Worm (Caenorhabditis elegans) whole organism, late embryonic: ENCODE measurements around the gene cft-1.

Experiments
- C08G9.2 ChIP-seq: sonication (generic microtip); optimal IDR thresholded peaks from 2 replicates; lab custom pipeline; 2016; ENCODE audit warnings: mild to moderate bottlenecking, missing genetic modification characterization, moderate library complexity, missing compliant biosample characterization
- C38D4.7 ChIP-seq: fragments of 200-800 bp; sonication (Bioruptor generic); optimal IDR thresholded peaks from 2 replicates; lab custom pipeline; 2018; ENCODE audit warnings: mild to moderate bottlenecking, missing genetic modification characterization, moderate library complexity, missing compliant biosample characterization
- Y22D7AL.16 ChIP-seq: sonication (generic microtip); optimal IDR thresholded peaks from 2 replicates; lab custom pipeline; 2016; ENCODE audit warnings: missing genetic modification characterization, missing compliant biosample characterization
- ahr-1 ChIP-seq: sonication (generic microtip); optimal IDR thresholded peaks from 2 replicates; lab custom pipeline; 2016; ENCODE audit warnings: missing genetic modification characterization, missing compliant biosample characterization
- ceh-18 ChIP-seq: sonication (generic microtip); optimal IDR thresholded peaks from 2 replicates; lab custom pipeline; 2016; ENCODE audit warnings: missing genetic modification characterization, missing compliant biosample characterization
- ceh-19 ChIP-seq: fragments of 200-800 bp; sonication (Bioruptor generic); optimal IDR thresholded peaks from 2 replicates; lab custom pipeline; 2018; ENCODE audit warnings: mild to moderate bottlenecking, missing genetic modification characterization, missing compliant biosample characterization
- ceh-2 ChIP-seq: sonication (generic microtip); optimal IDR thresholded peaks from 2 replicates; lab custom pipeline; 2016; ENCODE audit warnings: missing genotype, missing genetic modification characterization, missing compliant biosample characterization
- ceh-22 ChIP-seq: sonication (generic microtip); optimal IDR thresholded peaks from 2 replicates; lab custom pipeline; 2017; ENCODE audit warnings: missing biosample characterization, missing genetic modification characterization
- ceh-24 ChIP-seq: sonication (generic microtip); optimal IDR thresholded peaks from 2 replicates; lab custom pipeline; 2016; ENCODE audit warnings: mild to moderate bottlenecking, missing genetic modification characterization, missing compliant biosample characterization
- ceh-34 ChIP-seq: sonication (generic microtip); optimal IDR thresholded peaks from 2 replicates; lab custom pipeline; 2016; ENCODE audit warnings: mild to moderate bottlenecking, missing genetic modification characterization, missing compliant biosample characterization
- ceh-45 ChIP-seq: fragments of 200-800 bp; sonication (Bioruptor generic); IDR thresholded peaks from 2 replicates; pipeline ENCODE4 v1.3.6; 2022; ENCODE audit warnings: missing genetic modification reagents, missing genetic modification characterization, missing compliant biosample characterization
- ceh-48 ChIP-seq: sonication (generic microtip); optimal IDR thresholded peaks from 2 replicates; lab custom pipeline; 2016; ENCODE audit warnings: missing genetic modification characterization, inconsistent platforms, missing compliant biosample characterization
- che-1 ChIP-seq: sonication (generic microtip); optimal IDR thresholded peaks from 2 replicates; lab custom pipeline; 2016; ENCODE audit warnings: mild to moderate bottlenecking, missing genetic modification characterization, missing compliant biosample characterization
- dmd-4 ChIP-seq: sonication (generic microtip); optimal IDR thresholded peaks from 2 replicates; lab custom pipeline; 2016; ENCODE audit warnings: borderline replicate concordance, missing genetic modification characterization, missing compliant biosample characterization
- dve-1 ChIP-seq: sonication (generic microtip); optimal IDR thresholded peaks from 2 replicates; lab custom pipeline; 2017; ENCODE audit warnings: antibody characterized with exemption, mild to moderate bottlenecking, missing genetic modification characterization, missing compliant biosample characterization
- elt-2 ChIP-seq: sonication (generic microtip); optimal IDR thresholded peaks from 2 replicates; lab custom pipeline; 2016; ENCODE audit warnings: missing genetic modification reagents, missing genetic modification characterization, missing compliant biosample characterization
- elt-4 ChIP-seq: sonication (generic microtip); optimal IDR thresholded peaks from 2 replicates; lab custom pipeline; 2016; ENCODE audit warnings: missing genetic modification characterization, missing compliant biosample characterization
- fax-1 ChIP-seq: sonication (generic microtip); optimal IDR thresholded peaks from 2 replicates; lab custom pipeline; 2016; ENCODE audit warnings: missing genotype, missing genetic modification characterization, missing compliant biosample characterization
- fkh-10 ChIP-seq: fragments of 150-350 bp; optimal IDR thresholded peaks from 2 replicates; lab custom pipeline; 2014; ENCODE audit warnings: missing biosample characterization, missing genetic modification reagents, missing genetic modification characterization
- fkh-6 ChIP-seq: sonication (generic microtip); optimal IDR thresholded peaks from 2 replicates; lab custom pipeline; 2016; ENCODE audit warnings: missing genetic modification characterization, missing compliant biosample characterization
- gmeb-2 ChIP-seq: sonication (generic microtip); optimal IDR thresholded peaks from 2 replicates; lab custom pipeline; 2016; ENCODE audit warnings: missing genetic modification characterization, inconsistent platforms, missing compliant biosample characterization
- hlh-15 ChIP-seq: sonication (generic microtip); optimal IDR thresholded peaks from 2 replicates; lab custom pipeline; 2016; ENCODE audit warnings: missing genetic modification characterization, missing compliant biosample characterization
- hlh-6 ChIP-seq: sonication (generic microtip); optimal IDR thresholded peaks from 2 replicates; lab custom pipeline; 2016; ENCODE audit warnings: missing genotype, missing genetic modification characterization, missing compliant biosample characterization
- hlh-8 ChIP-seq: sonication (generic microtip); optimal IDR thresholded peaks from 2 replicates; lab custom pipeline; 2016; ENCODE audit warnings: missing genotype, missing genetic modification characterization, missing compliant biosample characterization
- lin-11 ChIP-seq: fragments of 200-800 bp; sonication (Bioruptor generic); optimal IDR thresholded peaks from 2 replicates; lab custom pipeline; 2018; ENCODE audit warnings: mild to moderate bottlenecking, missing genetic modification characterization, missing compliant biosample characterization
- madf-2 ChIP-seq: sonication (generic microtip); optimal IDR thresholded peaks from 2 replicates; lab custom pipeline; 2017; ENCODE audit warnings: missing genetic modification characterization, missing compliant biosample characterization
- nhr-232 ChIP-seq: sonication (generic microtip); optimal IDR thresholded peaks from 2 replicates; lab custom pipeline; 2016; ENCODE audit warnings: missing genetic modification characterization, missing compliant biosample characterization
- odd-2 ChIP-seq: sonication (generic microtip); optimal IDR thresholded peaks from 2 replicates; lab custom pipeline; 2017; ENCODE audit warnings: antibody characterized with exemption, mild to moderate bottlenecking, missing genetic modification characterization, missing compliant biosample characterization
- pax-1 ChIP-seq: fragments of 150-350 bp; optimal IDR thresholded peaks from 2 replicates; lab custom pipeline; 2014; ENCODE audit warnings: missing biosample characterization, missing genetic modification characterization
- pha-2 ChIP-seq: sonication (generic microtip); optimal IDR thresholded peaks from 2 replicates; lab custom pipeline; 2017; ENCODE audit warnings: mild to moderate bottlenecking, missing genetic modification characterization, missing compliant biosample characterization
- pha-4 ChIP-seq: fragments of 150-350 bp; optimal IDR thresholded peaks from 2 replicates; lab custom pipeline; 2018; ENCODE audit warnings: missing biosample characterization, missing genetic modification reagents, missing genetic modification characterization
- pqm-1 ChIP-seq: sonication (generic microtip); optimal IDR thresholded peaks from 2 replicates; lab custom pipeline; 2016; ENCODE audit warnings: missing genetic modification characterization, missing compliant biosample characterization
- rnt-1 ChIP-seq: sonication (generic microtip); optimal IDR thresholded peaks from 2 replicates; lab custom pipeline; 2016; ENCODE audit warnings: missing genetic modification characterization, missing compliant biosample characterization
- sdc-2 ChIP-seq: sonication (generic microtip); optimal IDR thresholded peaks from 2 replicates; lab custom pipeline; 2016; ENCODE audit warnings: missing genotype, missing genetic modification characterization, missing compliant biosample characterization
- sox-2 ChIP-seq: fragments of 200-800 bp; sonication (Bioruptor generic); IDR thresholded peaks from 2 replicates; pipeline ENCODE4 v1.3.6; 2022; ENCODE audit warnings: missing genetic modification reagents, missing genetic modification characterization, missing compliant biosample characterization
- tbx-7 ChIP-seq: sonication (generic microtip); optimal IDR thresholded peaks from 2 replicates; lab custom pipeline; 2016; ENCODE audit warnings: missing genotype, missing genetic modification characterization, missing compliant biosample characterization
- ttx-3 ChIP-seq: sonication (generic microtip); optimal IDR thresholded peaks from 2 replicates; lab custom pipeline; 2016; ENCODE audit warnings: missing genetic modification reagents, missing genetic modification characterization, missing compliant biosample characterization
- unc-55 ChIP-seq: sonication (generic microtip); optimal IDR thresholded peaks from 2 replicates; lab custom pipeline; 2017; ENCODE audit warnings: missing biosample characterization, missing genetic modification reagents, missing genetic modification characterization
- zip-5 ChIP-seq: sonication (generic microtip); optimal IDR thresholded peaks from 2 replicates; lab custom pipeline; 2016; ENCODE audit warnings: missing genetic modification characterization, missing compliant biosample characterization
- ztf-16 ChIP-seq: sonication (generic microtip); optimal IDR thresholded peaks from 2 replicates; lab custom pipeline; 2017; ENCODE audit warnings: missing genetic modification characterization, missing compliant biosample characterization

Gene cft-1

ce11 chrV:5548051-5548450 lies 9.5 kb downstream of the cft-1 start, which contains the start of gene ugt-48 (continued):
- TF ChIP-seq madf-2 (tag; lab: Kevin White, UChicago): no peak

- no peak for TF ChIP-seq pax-1 (tag; lab: Kevin White, UChicago)
- no peak for TF ChIP-seq fkh-10 (GFP tag; lab: Kevin White, UChicago)
- TF ChIP-seq gmeb-2: no peak
- TF ChIP-seq hlh-6 (tag; lab: Kevin White, UChicago): no peak
- TF ChIP-seq tbx-7 (tag; lab: Kevin White, UChicago): no peak
- TF ChIP-seq dve-1 (tag; lab: Kevin White, UChicago): no peak
- no peak for TF ChIP-seq C08G9.2 (tag; lab: Kevin White, UChicago)
- no peak for TF ChIP-seq ceh-22 (tag; lab: Kevin White, UChicago)
Observed at ce11 chrV:5548497-5548896, 9.9 kb downstream of the cft-1 start.

ce11 chrV:5558590-5558989 lies 20.0 kb downstream of the cft-1 start, which contains the start of gene glb-5:
Gene glb-5, plus strand, starts transcription at chrV:5558890.
- TF ChIP-seq elt-4 (no peak), ztf-16 (no peak), rnt-1 (tag; lab: Kevin White, UChicago) (no peak), ceh-24 (tag; lab: Kevin White, UChicago) (no peak), pha-4 (tag; lab: Kevin White, UChicago) (no peak), ceh-48 (tag; lab: Kevin White, UChicago) (no peak), ceh-45 (no peak), dmd-4 (tag; lab: Kevin White, UChicago) (no peak), ceh-19 (GFP tag; lab: Kevin White, UChicago) (no peak), ceh-18 (no peak), ttx-3 (tag; lab: Kevin White, UChicago) (no peak), nhr-232 (tag; lab: Kevin White, UChicago) (no peak), C38D4.7 (GFP tag; lab: Kevin White, UChicago) (no peak), ahr-1 (tag; lab: Kevin White, UChicago) (no peak), zip-5 (tag; lab: Kevin White, UChicago) (no peak), sox-2 (GFP tag; lab: Robert Waterston, UW) (no peak), fkh-6 (no peak), fkh-10 (GFP tag; lab: Kevin White, UChicago) (no peak), ceh-2 (no peak), hlh-15 (tag; lab: Kevin White, UChicago) (no peak)

- TF ChIP-seq C38D4.7 (GFP tag; lab: Kevin White, UChicago) (no peak), elt-2 (tag; lab: Kevin White, UChicago) (peak; percentile 91)
Observed at ce11 chrV:5559882-5560281, 21.3 kb downstream of the cft-1 start.

- TF ChIP-seq odd-2 (tag; lab: Kevin White, UChicago) (no peak), Y22D7AL.16 (tag; lab: Kevin White, UChicago) (no peak), fax-1 (tag; lab: Kevin White, UChicago) (no peak), pha-2 (tag; lab: Kevin White, UChicago) (no peak), ceh-34 (no peak), unc-55 (no peak), sdc-2 (tag; lab: Kevin White, UChicago) (no peak), lin-11 (no peak), che-1 (tag; lab: Kevin White, UChicago) (no peak), pha-4 (tag; lab: Kevin White, UChicago) (no peak), hlh-15 (tag; lab: Kevin White, UChicago) (no peak), pqm-1 (no peak), fkh-6 (no peak), ztf-16 (no peak), hlh-8 (tag; lab: Kevin White, UChicago) (no peak), dve-1 (tag; lab: Kevin White, UChicago) (no peak)
Observed at ce11 chrV:5567119-5567518, 28.5 kb downstream of the cft-1 start, which contains the start of gene C18C4.7. Gene C18C4.7, minus strand, starts transcription at chrV:5567219.
